Fruit fly (Drosophila melanogaster) whole organism, embryonic: ENCODE results near the gene Plzf.

Experiments used
- B-H1 ChIP-seq: fragments of 200-800 bp; sonication (Bioruptor generic); IDR thresholded peaks from 3 replicates; pipeline ENCODE4 v1.3.6; 2022; ENCODE audit warnings: missing biosample characterization, missing genetic modification characterization
- B-H2 ChIP-seq: fragments of 200-800 bp; sonication (Bioruptor generic); optimal IDR thresholded peaks from 2 replicates; lab custom pipeline; 2018; ENCODE audit warnings: missing biosample characterization, mild to moderate bottlenecking, missing genetic modification characterization
- CG10462 ChIP-seq: fragments of 200-800 bp; sonication (Bioruptor generic); optimal IDR thresholded peaks from 2 replicates; lab custom pipeline; 2016; ENCODE audit warnings: missing biosample characterization, missing genetic modification characterization
- CG12071 ChIP-seq: fragments of 200-800 bp; sonication (Bioruptor generic); optimal IDR thresholded peaks from 3 replicates; lab custom pipeline; 2018; ENCODE audit warnings: missing biosample characterization, mild to moderate bottlenecking, missing genetic modification characterization
- CG1233 ChIP-seq: fragments of 200-800 bp; sonication (Bioruptor generic); optimal IDR thresholded peaks from 4 replicates; lab custom pipeline; 2018; ENCODE audit warnings: missing biosample characterization, mild to moderate bottlenecking, missing genetic modification characterization
- CG1529 ChIP-seq: fragments of 200-800 bp; sonication (Bioruptor generic); optimal IDR thresholded peaks from 3 replicates; lab custom pipeline; 2018; ENCODE audit warnings: missing biosample characterization, missing genetic modification characterization
- CG15479 ChIP-seq: fragments of 200-800 bp; sonication (Bioruptor generic); optimal IDR thresholded peaks from 3 replicates; lab custom pipeline; 2019; ENCODE audit warnings: missing biosample characterization, mild to moderate bottlenecking, missing genetic modification characterization, moderate library complexity
- CG15696 ChIP-seq: fragments of 200-800 bp; sonication (Bioruptor generic); optimal IDR thresholded peaks from 2 replicates; lab custom pipeline; 2019; ENCODE audit warnings: missing biosample characterization, mild to moderate bottlenecking, missing genetic modification characterization, moderate library complexity
- CG1603 ChIP-seq: fragments of 200-800 bp; sonication (Bioruptor generic); optimal IDR thresholded peaks from 2 replicates; lab custom pipeline; 2019; ENCODE audit warnings: missing biosample characterization, mild to moderate bottlenecking, missing genetic modification characterization, moderate library complexity
- CG16813 ChIP-seq: fragments of 200-800 bp; sonication (Bioruptor generic); IDR thresholded peaks from 3 replicates; pipeline ENCODE4 v1.3.6; 2022; ENCODE audit warnings: missing biosample characterization, missing genetic modification characterization; ENCODE audit not compliant: partially characterized antibody
- CG17612 ChIP-seq: fragments of 200-800 bp; sonication (Bioruptor generic); IDR thresholded peaks from 2 replicates; pipeline ENCODE4 v1.3.6; 2022; ENCODE audit warnings: missing biosample characterization, missing genetic modification characterization
- CG17829 ChIP-seq: fragments of 200-800 bp; optimal IDR thresholded peaks from 2 replicates; lab custom pipeline; 2019; ENCODE audit warnings: missing biosample characterization, mild to moderate bottlenecking, missing genetic modification characterization, moderate library complexity
- CG18011 ChIP-seq: fragments of 200-800 bp; sonication (Bioruptor generic); optimal IDR thresholded peaks from 2 replicates; lab custom pipeline; 2017; ENCODE audit warnings: missing biosample characterization, missing genetic modification characterization, mild to moderate bottlenecking, moderate library complexity, missing genotype
- CG18476 ChIP-seq: fragments of 200-800 bp; sonication (Bioruptor generic); optimal IDR thresholded peaks from 2 replicates; lab custom pipeline; 2016; ENCODE audit warnings: missing biosample characterization, mild to moderate bottlenecking, missing genetic modification characterization
- CG2116 ChIP-seq: fragments of 200-800 bp; sonication (Bioruptor generic); optimal IDR thresholded peaks from 3 replicates; lab custom pipeline; 2018; ENCODE audit warnings: missing biosample characterization, mild to moderate bottlenecking, missing genetic modification characterization
- CG31224 ChIP-seq: fragments of 200-800 bp; sonication (Bioruptor generic); IDR thresholded peaks from 2 replicates; pipeline ENCODE4 v1.3.6; 2022; ENCODE audit warnings: missing biosample characterization, missing genetic modification characterization
- CG4424 ChIP-seq: fragments of 200-800 bp; sonication (Bioruptor generic); optimal IDR thresholded peaks from 3 replicates; lab custom pipeline; 2016; ENCODE audit warnings: missing biosample characterization, missing genetic modification characterization
- CG6175 ChIP-seq: fragments of 200-800 bp; sonication (Bioruptor generic); IDR thresholded peaks from 3 replicates; pipeline ENCODE4 v1.3.6; 2022; ENCODE audit warnings: missing biosample characterization, missing genetic modification characterization
- CG9797 ChIP-seq: fragments of 200-800 bp; sonication (Bioruptor generic); optimal IDR thresholded peaks from 3 replicates; lab custom pipeline; 2018; ENCODE audit warnings: missing biosample characterization, mild to moderate bottlenecking, missing genetic modification characterization
- Camta ChIP-seq: fragments of 200-800 bp; sonication (Bioruptor generic); optimal IDR thresholded peaks from 2 replicates; lab custom pipeline; 2016; ENCODE audit warnings: missing biosample characterization, missing genetic modification characterization
- Dbx ChIP-seq: fragments of 200-800 bp; sonication (Bioruptor generic); IDR thresholded peaks from 3 replicates; pipeline ENCODE4 v1.3.6; 2022; ENCODE audit warnings: missing biosample characterization, missing genetic modification characterization
- Dek ChIP-seq: fragments of 200-800 bp; sonication (Bioruptor generic); optimal IDR thresholded peaks from 3 replicates; lab custom pipeline; 2019; ENCODE audit warnings: missing biosample characterization, mild to moderate bottlenecking, missing genetic modification characterization, moderate library complexity
- Dll ChIP-seq: fragments of 200-800 bp; sonication (Bioruptor generic); IDR thresholded peaks from 4 replicates; pipeline ENCODE4 v1.3.6; 2022; ENCODE audit warnings: missing biosample characterization, missing genetic modification characterization; ENCODE audit not compliant: partially characterized antibody
- Eip74EF ChIP-seq, 2 experiments: fragments of 200-800 bp in 1 of 2; fragments of >200 bp in 1 of 2; sonication (Bioruptor generic) in 1 of 2; optimal IDR thresholded peaks; 2 replicates each; lab custom pipeline; 2017 to 2019; ENCODE audit warnings: missing biosample characterization in 2 of 2, missing genetic modification characterization in 2 of 2, mild to moderate bottlenecking in 1 of 2, moderate library complexity in 1 of 2
- H2.0 ChIP-seq: fragments of 200-800 bp; sonication (Bioruptor generic); IDR thresholded peaks from 2 replicates; pipeline ENCODE4 v1.3.6; 2022; ENCODE audit warnings: missing biosample characterization, missing genetic modification characterization
- MTF-1 ChIP-seq: fragments of 200-800 bp; sonication (Bioruptor generic); optimal IDR thresholded peaks from 2 replicates; lab custom pipeline; 2018; ENCODE audit warnings: missing biosample characterization, mild to moderate bottlenecking, missing genetic modification characterization, borderline replicate concordance
- Max ChIP-seq: fragments of 200-800 bp; sonication (Bioruptor generic); optimal IDR thresholded peaks from 2 replicates; lab custom pipeline; 2016; ENCODE audit warnings: missing biosample characterization, mild to moderate bottlenecking, missing genetic modification characterization
- NFAT ChIP-seq: fragments of 200-800 bp; sonication (Bioruptor generic); IDR thresholded peaks from 2 replicates; pipeline ENCODE4 v1.3.6; 2022; ENCODE audit warnings: missing biosample characterization, missing genetic modification characterization
- Nf-YA ChIP-seq: fragments of 200-800 bp; sonication (Bioruptor generic); IDR thresholded peaks from 2 replicates; pipeline ENCODE4 v1.3.6; 2022; ENCODE audit warnings: missing biosample characterization, missing genetic modification characterization
- Rx ChIP-seq: fragments of 200-800 bp; sonication (Bioruptor generic); IDR thresholded peaks from 2 replicates; pipeline ENCODE4 v1.3.6; 2022; ENCODE audit warnings: missing biosample characterization, missing genetic modification characterization
- Sox100B ChIP-seq: fragments of 200-800 bp; sonication (Bioruptor generic); optimal IDR thresholded peaks from 3 replicates; lab custom pipeline; 2018; ENCODE audit warnings: missing biosample characterization, mild to moderate bottlenecking, missing genetic modification characterization
- Spps ChIP-seq: fragments of 200-800 bp; sonication (Bioruptor generic); optimal IDR thresholded peaks from 2 replicates; lab custom pipeline; 2018; ENCODE audit warnings: missing biosample characterization, mild to moderate bottlenecking, missing genetic modification characterization
- Ssrp ChIP-seq: fragments of 200-800 bp; sonication (Bioruptor generic); optimal IDR thresholded peaks from 2 replicates; lab custom pipeline; 2018; ENCODE audit warnings: missing biosample characterization, mild to moderate bottlenecking, missing genetic modification characterization, moderate library complexity
- Stat92E ChIP-seq, 3 experiments: fragments of >200 bp in 2 of 3; fragments of 200-800 bp in 1 of 3; sonication (Bioruptor generic) in 1 of 3; optimal IDR thresholded peaks; 2 replicates each; lab custom pipeline; 2017 to 2019; ENCODE audit warnings: missing biosample characterization in 3 of 3, missing genetic modification characterization in 3 of 3, mild to moderate bottlenecking in 1 of 3, moderate library complexity in 1 of 3
- Xbp1 ChIP-seq: fragments of 200-800 bp; sonication (Bioruptor generic); optimal IDR thresholded peaks from 3 replicates; lab custom pipeline; 2016; ENCODE audit warnings: missing biosample characterization, mild to moderate bottlenecking, missing genetic modification characterization
- bcd ChIP-seq: fragments of 200-800 bp; sonication (Bioruptor generic); optimal IDR thresholded peaks from 2 replicates; lab custom pipeline; 2017; ENCODE audit warnings: missing biosample characterization, mild to moderate bottlenecking, missing genetic modification characterization
- chif ChIP-seq, 2 experiments: fragments of 200-800 bp; sonication (Bioruptor generic); optimal IDR thresholded peaks; 3 replicates each; lab custom pipeline; 2016; ENCODE audit warnings: missing biosample characterization in 2 of 2, missing genetic modification characterization in 2 of 2
- corto ChIP-seq: fragments of 200-800 bp; sonication (Bioruptor generic); optimal IDR thresholded peaks from 2 replicates; lab custom pipeline; 2016; ENCODE audit warnings: missing biosample characterization, mild to moderate bottlenecking, missing genetic modification characterization, moderate library complexity
- dpn ChIP-seq, 2 experiments: fragments of 200-800 bp; sonication (Bioruptor generic); optimal IDR thresholded peaks; 3 replicates each; lab custom pipeline; 2016; ENCODE audit warnings: missing biosample characterization in 2 of 2, missing genetic modification characterization in 2 of 2
- eyg ChIP-seq: fragments of 200-800 bp; sonication (Bioruptor generic); optimal IDR thresholded peaks from 3 replicates; lab custom pipeline; 2016; ENCODE audit warnings: missing biosample characterization, missing genetic modification characterization
- gfzf ChIP-seq: fragments of 200-800 bp; sonication (Bioruptor generic); optimal IDR thresholded peaks from 2 replicates; lab custom pipeline; 2016; ENCODE audit warnings: missing biosample characterization, mild to moderate bottlenecking, missing genetic modification characterization, moderate library complexity
- maf-S ChIP-seq: fragments of 200-800 bp; sonication (Bioruptor generic); optimal IDR thresholded peaks from 2 replicates; lab custom pipeline; 2016; ENCODE audit warnings: missing biosample characterization, missing genetic modification characterization
- salm ChIP-seq: fragments of 200-800 bp; sonication (Bioruptor generic); optimal IDR thresholded peaks from 2 replicates; lab custom pipeline; 2018; ENCODE audit warnings: missing biosample characterization, mild to moderate bottlenecking, missing genetic modification characterization
- sisA ChIP-seq: fragments of 200-800 bp; sonication (Bioruptor generic); IDR thresholded peaks from 2 replicates; pipeline ENCODE4 v1.3.6; 2022; ENCODE audit warnings: missing biosample characterization, missing genetic modification characterization
- tap ChIP-seq: fragments of 200-800 bp; optimal IDR thresholded peaks from 3 replicates; lab custom pipeline; 2019; ENCODE audit warnings: missing biosample characterization, mild to moderate bottlenecking, missing genetic modification characterization, moderate library complexity
- tna ChIP-seq: fragments of 200-800 bp; sonication (Bioruptor generic); IDR thresholded peaks from 2 replicates; pipeline ENCODE4 v1.3.6; 2022; ENCODE audit warnings: missing biosample characterization, missing genetic modification characterization; ENCODE audit not compliant: partially characterized antibody
- toy ChIP-seq: fragments of 200-800 bp; sonication (Bioruptor generic); IDR thresholded peaks from 2 replicates; pipeline ENCODE4 v1.3.6; 2022; ENCODE audit warnings: missing biosample characterization, missing genetic modification characterization

Plzf gene

DNA sequence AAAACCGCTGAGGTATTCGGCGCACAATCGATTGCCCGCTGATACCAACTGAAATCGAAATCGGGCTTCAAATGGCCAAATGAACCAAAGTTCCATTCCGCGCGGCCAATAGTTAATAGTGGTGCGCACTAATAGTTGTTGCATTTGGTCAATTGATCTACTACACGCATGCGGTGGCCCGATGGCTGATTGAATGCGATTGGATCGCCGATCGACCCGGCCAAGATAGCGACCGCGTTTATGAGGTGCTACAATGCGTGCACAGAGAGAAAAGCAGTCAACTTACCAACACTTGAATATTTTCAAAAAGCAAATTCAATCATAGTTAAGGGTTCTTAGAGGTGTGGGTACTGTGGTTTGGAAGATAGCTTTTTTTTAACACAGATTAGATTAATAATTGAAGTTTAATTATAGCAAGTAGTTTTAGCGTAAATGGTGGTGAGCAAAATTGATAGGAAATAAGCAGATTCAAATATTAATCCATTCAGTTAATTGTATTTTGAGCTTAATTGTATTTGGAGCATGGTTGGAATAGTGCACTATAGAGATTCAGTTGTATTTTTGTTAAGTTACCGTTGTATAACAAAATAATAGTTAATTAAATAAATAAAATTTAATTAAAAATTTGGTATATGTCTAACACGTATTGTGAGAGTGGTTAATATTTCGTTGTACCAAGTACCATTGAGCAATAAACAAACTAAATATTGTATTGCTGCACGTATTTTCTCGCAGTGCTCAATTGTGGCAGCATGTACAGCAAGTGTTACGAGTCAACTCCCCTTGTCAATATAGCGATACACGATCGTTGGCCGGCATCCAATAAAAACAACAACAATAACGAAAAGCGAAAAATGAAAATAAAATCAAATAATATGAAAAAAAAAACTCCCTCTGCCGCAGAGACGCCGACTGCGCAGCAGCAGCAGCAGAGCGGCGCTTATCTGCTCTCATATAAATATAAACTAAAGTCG, 22.0 kb downstream of the Plzf start:
- TF ChIP-seq CG2116 (GFP tag; lab: Kevin White, UChicago) (peak; percentile 30), bcd (peak; percentile 60), Camta (GFP tag; lab: Kevin White, UChicago) (no peak), CG15696 (tag; lab: Kevin White, UChicago) (no peak), CG17612 (GFP tag; lab: Robert Waterston, UW) (peak; percentile 23; the same call in 1 of the 2 replicates), Nf-YA (GFP tag; lab: Robert Waterston, UW) (no peak), CG1603 (tag; lab: Kevin White, UChicago) (peak; percentile 74), Spps (peak; percentile 24), CG16813 (no peak), tna (GFP tag; lab: Robert Waterston, UW) (no peak), Rx (peak; percentile 33; the same call in 1 of the 2 replicates), MTF-1 (GFP tag; lab: Kevin White, UChicago) (no peak), CG4424 (peak; percentile 61), salm (no peak), CG12071 (GFP tag; lab: Kevin White, UChicago) (no peak), Sox100B (GFP tag; lab: Kevin White, UChicago) (peak; percentile 78), Dbx (GFP tag; lab: Robert Waterston, UW) (no peak), B-H1 (peak; percentile 20; the same call in 1 of the 3 replicates), corto (peak; percentile 22), sisA (GFP tag; lab: Robert Waterston, UW) (peak; percentile 43; the same call in 1 of the 2 replicates), CG6175 (GFP tag; lab: Robert Waterston, UW) (peak; percentile 42; the same call in 1 of the 3 replicates), CG1233 (GFP tag; lab: Kevin White, UChicago) (peak; percentile 54), NFAT (peak; percentile 38; the same call in 1 of the 2 replicates), Max (GFP tag; lab: Kevin White, UChicago) (peak; percentile 54), maf-S (GFP tag; lab: Kevin White, UChicago) (no peak), Ssrp (tag; lab: Kevin White, UChicago) (peak; percentile 65), Xbp1 (GFP tag; lab: Kevin White, UChicago) (peak; percentile 61), eyg (GFP tag; lab: Kevin White, UChicago) (no peak), CG17829 (tag; lab: Kevin White, UChicago) (peak; percentile 63), CG15479 (GFP tag; lab: Kevin White, UChicago) (no peak), gfzf (GFP tag; lab: Kevin White, UChicago) (no peak), CG18011 (no peak), Eip74EF (GFP tag; optimal IDR thresholded peaks at IDR 0.05; lab: Kevin White, UChicago) (no peak), Dll (GFP tag; lab: Robert Waterston, UW) (no peak), toy (GFP tag; lab: Robert Waterston, UW) (no peak), Stat92E (GFP tag; optimal IDR thresholded peaks at IDR 0.05; lab: Kevin White, UChicago) (no peak), tap (tag; lab: Kevin White, UChicago) (no peak), H2.0 (GFP tag; lab: Robert Waterston, UW) (peak; percentile 52), CG31224 (GFP tag; lab: Robert Waterston, UW) (peak; percentile 41; the same call in 1 of the 2 replicates), B-H2 (GFP tag; lab: Kevin White, UChicago) (no peak), chif (GFP tag; optimal IDR thresholded peaks at IDR 0.05; lab: Kevin White, UChicago) (peak; percentile 37 to 40), CG18476 (GFP tag; lab: Kevin White, UChicago) (peak; percentile 35), CG10462 (GFP tag; lab: Kevin White, UChicago) (peak; percentile 6), CG9797 (GFP tag; lab: Kevin White, UChicago) (no peak), Dek (tag; lab: Kevin White, UChicago) (peak; percentile 7), CG1529 (GFP tag; lab: Kevin White, UChicago) (peak; percentile 27), dpn (GFP tag; optimal IDR thresholded peaks at IDR 0.05; lab: Kevin White, UChicago) (peak in 1 of 2 experiments; percentile 40)
